Worm (Caenorhabditis elegans): ENCODE data around the gene srg-33.

DNA sequence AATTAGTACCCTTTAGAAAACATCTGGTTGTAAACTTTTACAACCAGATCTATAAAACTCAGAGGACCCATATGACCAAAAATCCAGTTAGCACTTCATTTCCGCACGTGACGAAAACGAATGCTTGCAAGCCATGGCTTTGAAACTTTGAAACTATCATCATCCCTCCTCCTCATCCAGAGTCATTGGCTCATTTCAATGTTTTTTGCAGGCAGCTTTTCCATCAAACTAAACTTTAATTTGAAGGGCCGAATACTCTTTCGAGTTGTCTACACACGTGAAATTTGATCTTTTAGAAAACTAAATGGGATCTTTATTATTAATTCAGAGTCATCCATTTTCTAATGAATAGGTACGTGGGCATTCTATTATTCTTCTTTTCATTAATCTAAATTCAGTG, 29.7 kb upstream of the srg-33 start:
- TF ChIP-seq zip-4 (GFP tag; optimal IDR thresholded peaks at IDR 0.05), result no peak
- TF ChIP-seq fkh-10 (GFP tag; optimal IDR thresholded peaks at IDR 0.05), result no peak
- TF ChIP-seq unc-130 (tag; optimal IDR thresholded peaks at IDR 0.05), result no peak
- no peak for TF ChIP-seq dpl-1 (GFP tag; optimal IDR thresholded peaks at IDR 0.05)
- no peak for TF ChIP-seq sup-37 (GFP tag; optimal IDR thresholded peaks at IDR 0.05)
- no peak for TF ChIP-seq pqm-1 (tag; optimal IDR thresholded peaks at IDR 0.05)
- TF ChIP-seq lin-35 (GFP tag; optimal IDR thresholded peaks at IDR 0.05), result no peak
- TF ChIP-seq unc-62 (GFP tag; optimal IDR thresholded peaks at IDR 0.05), result no peak
- TF ChIP-seq nhr-11 (tag; optimal IDR thresholded peaks at IDR 0.05), result no peak
- TF ChIP-seq tbx-2 (tag; optimal IDR thresholded peaks at IDR 0.05), result no peak
- TF ChIP-seq ztf-4 (tag; optimal IDR thresholded peaks at IDR 0.05), result no peak
- TF ChIP-seq aha-1 (tag; optimal IDR thresholded peaks at IDR 0.05), result no peak
